Worm (Caenorhabditis elegans) whole organism, mixed stage, embryonic: Measurements from ENCODE around the gene C08E8.5.

Experiments
- blmp-1 ChIP-seq: fragments of 150-350 bp; optimal IDR thresholded peaks from 2 replicates; lab custom pipeline; 2014; ENCODE audit warnings: missing biosample characterization, missing genetic modification characterization
- ceh-39 ChIP-seq: fragments of 150-350 bp; optimal IDR thresholded peaks from 2 replicates; lab custom pipeline; 2014; ENCODE audit warnings: missing biosample characterization, missing genetic modification characterization
- ceh-43 ChIP-seq: fragments of 200-800 bp; sonication (Bioruptor generic); optimal IDR thresholded peaks from 2 replicates; lab custom pipeline; 2018; ENCODE audit warnings: mild to moderate bottlenecking, missing genetic modification characterization, moderate library complexity, missing compliant biosample characterization
- elt-3 ChIP-seq: fragments of 150-350 bp; optimal IDR thresholded peaks from 2 replicates; lab custom pipeline; 2014; ENCODE audit warnings: missing biosample characterization, missing genetic modification characterization
- nhr-12 ChIP-seq: fragments of 150-350 bp; optimal IDR thresholded peaks from 2 replicates; lab custom pipeline; 2014; ENCODE audit warnings: missing biosample characterization, missing genetic modification characterization
- nhr-237 ChIP-seq: fragments of 150-350 bp; optimal IDR thresholded peaks from 2 replicates; lab custom pipeline; 2014; ENCODE audit warnings: missing biosample characterization, missing genetic modification characterization
- nhr-28 ChIP-seq: fragments of 150-350 bp; optimal IDR thresholded peaks from 2 replicates; lab custom pipeline; 2014; ENCODE audit warnings: missing biosample characterization, missing genetic modification characterization
- nhr-76 ChIP-seq: sonication (generic microtip); optimal IDR thresholded peaks from 2 replicates; lab custom pipeline; 2017; ENCODE audit warnings: missing biosample characterization, missing genetic modification characterization
- pha-4 ChIP-seq: fragments of 150-350 bp; optimal IDR thresholded peaks from 2 replicates; lab custom pipeline; 2018; ENCODE audit warnings: missing biosample characterization, missing genetic modification reagents, missing genetic modification characterization
- snpc-4 ChIP-seq: fragments of 150-350 bp; optimal IDR thresholded peaks from 2 replicates; lab custom pipeline; 2014; ENCODE audit warnings: missing biosample characterization, missing genetic modification characterization
- unc-120 ChIP-seq: sonication (generic microtip); optimal IDR thresholded peaks from 2 replicates; lab custom pipeline; 2017; ENCODE audit warnings: missing genetic modification characterization, missing compliant biosample characterization; ENCODE audit not compliant: poor library complexity, severe bottlenecking
- unc-62 ChIP-seq: fragments of 150-350 bp; optimal IDR thresholded peaks from 2 replicates; lab custom pipeline; 2014; ENCODE audit warnings: missing biosample characterization, missing genetic modification reagents, missing genetic modification characterization
- ztf-11 ChIP-seq: fragments of 150-350 bp; optimal IDR thresholded peaks from 2 replicates; lab custom pipeline; 2014; ENCODE audit warnings: missing biosample characterization, missing genetic modification characterization

DNA sequence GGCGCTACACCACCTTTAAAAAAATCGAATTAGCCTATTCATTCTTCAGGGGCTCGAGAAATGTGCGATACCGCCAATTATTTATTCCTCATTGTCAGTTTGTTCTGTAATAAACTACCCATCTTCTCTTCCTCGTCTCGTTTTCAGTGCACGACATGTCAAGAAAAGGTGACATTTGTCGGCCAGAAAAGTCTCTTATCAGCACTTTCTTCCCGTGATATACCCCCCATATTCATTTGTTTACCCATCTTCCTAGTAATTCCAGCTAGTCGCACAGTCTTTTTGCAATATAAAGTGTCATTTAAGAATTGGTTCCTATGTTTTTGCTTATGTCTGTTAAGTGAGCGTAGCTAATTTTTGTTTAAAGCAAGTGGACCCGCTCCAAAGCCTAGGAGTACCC, 35.3 kb downstream of the C08E8.5 start:
- TF ChIP-seq nhr-76 (tag; lab: Kevin White, UChicago): no peak
- no peak for TF ChIP-seq nhr-28 (tag; lab: Kevin White, UChicago)
- no peak for TF ChIP-seq unc-62 (GFP tag; lab: Kevin White, UChicago)
- no peak for TF ChIP-seq blmp-1 (tag; lab: Kevin White, UChicago)
- TF ChIP-seq ceh-39 (tag; lab: Kevin White, UChicago): no peak
- no peak for TF ChIP-seq ceh-43 (GFP tag; lab: Kevin White, UChicago)
- TF ChIP-seq ztf-11: no peak
- no peak for TF ChIP-seq nhr-12
- no peak for TF ChIP-seq unc-120 (tag; lab: Kevin White, UChicago)
- no peak for TF ChIP-seq pha-4 (tag; lab: Kevin White, UChicago)
- no peak for TF ChIP-seq elt-3
- TF ChIP-seq nhr-237 (tag; lab: Kevin White, UChicago): no peak
- TF ChIP-seq snpc-4: no peak
